Worm (Caenorhabditis elegans): Measurements from ENCODE around the gene str-90.
A peak's percentile ranks its signal among the peaks of the same experiment; 100 is the strongest.

The str-90 gene

ce11 chrV:8069637-8070036 lies 33.4 kb upstream of the str-90 start, which contains the start of gene str-143:
str-143 (minus strand) TSS chrV:8069737.
- TF ChIP-seq unc-55 (GFP tag; optimal IDR thresholded peaks at IDR 0.05) (no peak), dmd-4 (tag; optimal IDR thresholded peaks at IDR 0.05) (no peak), ama-1 (optimal IDR thresholded peaks at IDR 0.05) (no peak), sem-4 (tag; optimal IDR thresholded peaks at IDR 0.05) (no peak), sma-3 (GFP tag; optimal IDR thresholded peaks at IDR 0.05) (no peak), nhr-11 (tag; optimal IDR thresholded peaks at IDR 0.05) (no peak), elt-1 (tag; optimal IDR thresholded peaks at IDR 0.05) (no peak), ZK546.5 (tag; optimal IDR thresholded peaks at IDR 0.05) (no peak), nhr-12 (tag; optimal IDR thresholded peaks at IDR 0.05) (no peak), nhr-23 (tag; optimal IDR thresholded peaks at IDR 0.05) (no peak), aly-2 (tag; optimal IDR thresholded peaks at IDR 0.05) (no peak), unc-62 (GFP tag; optimal IDR thresholded peaks at IDR 0.05) (no peak), sma-9 (GFP tag; optimal IDR thresholded peaks at IDR 0.05) (no peak), sma-9 (tag; optimal IDR thresholded peaks at IDR 0.05) (no peak), ztf-1 (GFP tag; conservative IDR thresholded peaks at IDR 0.05) (no peak), skn-1 (tag; optimal IDR thresholded peaks at IDR 0.05) (no peak), egl-27 (tag; optimal IDR thresholded peaks at IDR 0.05) (no peak)

DNA sequence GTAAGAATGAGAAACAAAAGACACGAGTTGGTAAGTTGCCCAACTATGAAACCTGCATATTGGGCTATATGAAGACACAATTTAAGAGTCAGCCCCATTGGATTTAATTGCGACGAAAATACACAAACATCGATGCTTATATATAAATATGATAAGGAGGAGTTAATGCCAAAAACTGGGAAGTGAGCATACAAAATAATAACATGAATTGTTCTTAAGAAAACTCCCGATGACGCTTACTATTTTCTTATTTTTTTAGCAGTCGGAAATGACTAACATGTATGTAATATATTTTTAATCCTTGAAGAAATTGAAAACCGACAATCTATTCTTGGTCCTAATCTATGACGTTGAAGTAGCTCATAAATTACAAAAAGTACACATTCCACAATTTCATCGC lies 31.0 kb upstream of the str-90 start, which contains the start of gene str-144:
str-144 (minus strand) TSS at position 101 of the 400 bp plus-strand sequence.
- no peak for TF ChIP-seq nhr-77 (tag; optimal IDR thresholded peaks at IDR 0.05)
- TF ChIP-seq sma-3 (GFP tag; optimal IDR thresholded peaks at IDR 0.05) = no peak
- TF ChIP-seq zag-1 (tag; optimal IDR thresholded peaks at IDR 0.05) = no peak
- TF ChIP-seq aly-2 (tag; optimal IDR thresholded peaks at IDR 0.05) = no peak
- no peak for TF ChIP-seq nhr-23 (tag; optimal IDR thresholded peaks at IDR 0.05)
- TF ChIP-seq crh-2 (tag; optimal IDR thresholded peaks at IDR 0.05) = no peak
- no peak for TF ChIP-seq mbf-1 (tag; optimal IDR thresholded peaks at IDR 0.05)
- TF ChIP-seq nhr-12 (tag; optimal IDR thresholded peaks at IDR 0.05) = no peak
- TF ChIP-seq unc-62 (GFP tag; optimal IDR thresholded peaks at IDR 0.05) = no peak
- TF ChIP-seq ztf-4 (tag; optimal IDR thresholded peaks at IDR 0.05) = no peak
- no peak for TF ChIP-seq ztf-1 (GFP tag; conservative IDR thresholded peaks at IDR 0.05)
- TF ChIP-seq ceh-16 (tag; optimal IDR thresholded peaks at IDR 0.05) = no peak
- TF ChIP-seq nhr-129 (tag; optimal IDR thresholded peaks at IDR 0.05) = no peak
- no peak for TF ChIP-seq snpc-4 (tag; optimal IDR thresholded peaks at IDR 0.05)
- TF ChIP-seq ztf-11 (tag; optimal IDR thresholded peaks at IDR 0.05) = no peak
- no peak for TF ChIP-seq nhr-25 (tag; optimal IDR thresholded peaks at IDR 0.05)
- no peak for TF ChIP-seq lin-39 (tag; optimal IDR thresholded peaks at IDR 0.05)
- TF ChIP-seq lsy-2 (tag; optimal IDR thresholded peaks at IDR 0.05) = no peak
- no peak for TF ChIP-seq egl-27 (tag; optimal IDR thresholded peaks at IDR 0.05)
- no peak for TF ChIP-seq nhr-6 (tag; optimal IDR thresholded peaks at IDR 0.05)

ce11 chrV:8073162-8073561 lies 29.9 kb upstream of the str-90 start:
- TF ChIP-seq nhr-21 (tag; optimal IDR thresholded peaks at IDR 0.05) (peak; percentile 48), blmp-1 (tag; optimal IDR thresholded peaks at IDR 0.05; ENCODE audit: insufficient read depth) (peak; percentile 71), elt-1 (tag; optimal IDR thresholded peaks at IDR 0.05) (no peak), skn-1 (tag; optimal IDR thresholded peaks at IDR 0.05) (no peak), sma-3 (GFP tag; optimal IDR thresholded peaks at IDR 0.05) (peak; percentile 14), nhr-23 (tag; optimal IDR thresholded peaks at IDR 0.05) (no peak), lsy-2 (tag; optimal IDR thresholded peaks at IDR 0.05) (no peak), fos-1 (tag; optimal IDR thresholded peaks at IDR 0.05) (peak; percentile 30), nhr-25 (tag; optimal IDR thresholded peaks at IDR 0.05) (no peak), ztf-1 (GFP tag; conservative IDR thresholded peaks at IDR 0.05) (no peak), lin-13 (GFP tag; optimal IDR thresholded peaks at IDR 0.05) (no peak), ceh-16 (tag; optimal IDR thresholded peaks at IDR 0.05) (no peak), ZK546.5 (tag; optimal IDR thresholded peaks at IDR 0.05) (no peak), sma-9 (GFP tag; optimal IDR thresholded peaks at IDR 0.05) (peak; percentile 85), sma-9 (tag; optimal IDR thresholded peaks at IDR 0.05) (no peak)

- TF ChIP-seq alr-1 (tag; optimal IDR thresholded peaks at IDR 0.05) (no peak), nhr-23 (tag; optimal IDR thresholded peaks at IDR 0.05) (no peak), nhr-10 (tag; optimal IDR thresholded peaks at IDR 0.05) (no peak), nhr-25 (tag; optimal IDR thresholded peaks at IDR 0.05) (no peak), ztf-1 (GFP tag; conservative IDR thresholded peaks at IDR 0.05) (no peak), unc-62 (GFP tag; optimal IDR thresholded peaks at IDR 0.05) (no peak), fos-1 (tag; optimal IDR thresholded peaks at IDR 0.05) (no peak), nhr-21 (tag; optimal IDR thresholded peaks at IDR 0.05) (no peak), nhr-12 (tag; optimal IDR thresholded peaks at IDR 0.05) (no peak)
Measured at ce11 chrV:8075712-8076111, 27.3 kb upstream of the str-90 start, which contains the start of gene catp-3. catp-3 (plus strand) TSS chrV:8076012.
